Worm (Caenorhabditis elegans) whole organism, midembryonic: ENCODE results near the gene M05D6.3.

Source experiments
- T22C8.4 ChIP-seq: fragments of 200-800 bp; sonication (Bioruptor generic); IDR thresholded peaks from 2 replicates; pipeline ENCODE4 v1.3.6; 2022; ENCODE audit warnings: missing genetic modification characterization, missing compliant biosample characterization
- cog-1 ChIP-seq: sonication (generic microtip); optimal IDR thresholded peaks from 2 replicates; lab custom pipeline; 2016; ENCODE audit warnings: missing genetic modification characterization, missing compliant biosample characterization
- flt-1 ChIP-seq: fragments of 200-800 bp; sonication (Bioruptor generic); IDR thresholded peaks from 2 replicates; pipeline ENCODE4 v1.3.6; 2022; ENCODE audit warnings: missing genetic modification characterization, missing compliant biosample characterization
- klf-2 ChIP-seq: fragments of 200-800 bp; sonication (Bioruptor generic); conservative IDR thresholded peaks from 2 replicates; pipeline ENCODE4 v1.3.6; 2022; ENCODE audit warnings: missing genetic modification reagents, missing genetic modification characterization, missing compliant biosample characterization
- med-1 ChIP-seq: sonication (generic microtip); optimal IDR thresholded peaks from 2 replicates; lab custom pipeline; 2017; ENCODE audit warnings: missing genetic modification characterization, mild to moderate bottlenecking, missing compliant biosample characterization, antibody characterized with exemption, missing genetic modification reagents; ENCODE audit not compliant: insufficient read depth
- ref-1 ChIP-seq: fragments of 200-800 bp; sonication (Bioruptor generic); conservative IDR thresholded peaks from 2 replicates; pipeline ENCODE4 v1.3.6; 2022; ENCODE audit warnings: missing genetic modification reagents, missing genetic modification characterization, missing compliant biosample characterization
- tab-1 ChIP-seq: fragments of 200-800 bp; sonication (Bioruptor generic); IDR thresholded peaks from 2 replicates; pipeline ENCODE4 v1.3.6; 2022; ENCODE audit warnings: missing genetic modification characterization, missing compliant biosample characterization
- ztf-23 ChIP-seq: fragments of 200-800 bp; sonication (Bioruptor generic); IDR thresholded peaks from 2 replicates; pipeline ENCODE4 v1.3.6; 2022; ENCODE audit warnings: missing genetic modification reagents, missing genetic modification characterization, missing compliant biosample characterization
- ztf-29 ChIP-seq: fragments of 200-800 bp; sonication (Bioruptor generic); IDR thresholded peaks from 2 replicates; pipeline ENCODE4 v1.3.6; 2022; ENCODE audit warnings: missing genetic modification reagents, missing genetic modification characterization, missing compliant biosample characterization

The M05D6.3 gene

DNA sequence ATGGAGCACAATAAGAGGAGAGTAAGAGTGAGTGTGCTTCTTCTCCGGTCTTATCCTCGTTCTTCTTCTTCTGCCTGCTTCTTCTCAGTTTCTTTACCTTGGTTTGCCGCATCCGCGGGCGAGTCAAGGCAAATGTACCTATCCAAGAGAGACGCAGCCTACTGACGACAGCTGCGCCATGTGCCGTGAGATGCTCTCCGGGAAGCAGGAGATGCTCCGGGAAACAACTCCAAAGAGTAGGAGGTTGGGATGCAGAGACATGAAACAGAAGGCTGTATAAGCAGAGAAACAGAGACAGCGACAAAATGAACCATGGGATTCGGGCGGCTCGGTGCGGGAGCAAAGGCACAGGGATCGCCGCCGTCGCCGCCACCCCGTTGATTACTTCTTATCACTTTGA, 23.4 kb downstream of the M05D6.3 start:
- no peak for TF ChIP-seq T22C8.4 (GFP tag; lab: Robert Waterston, UW)
- 0 out of 2 replicates have a peak, but pooled peaks have one; percentile 47 for TF ChIP-seq flt-1 (GFP tag; lab: Robert Waterston, UW)

DNA sequence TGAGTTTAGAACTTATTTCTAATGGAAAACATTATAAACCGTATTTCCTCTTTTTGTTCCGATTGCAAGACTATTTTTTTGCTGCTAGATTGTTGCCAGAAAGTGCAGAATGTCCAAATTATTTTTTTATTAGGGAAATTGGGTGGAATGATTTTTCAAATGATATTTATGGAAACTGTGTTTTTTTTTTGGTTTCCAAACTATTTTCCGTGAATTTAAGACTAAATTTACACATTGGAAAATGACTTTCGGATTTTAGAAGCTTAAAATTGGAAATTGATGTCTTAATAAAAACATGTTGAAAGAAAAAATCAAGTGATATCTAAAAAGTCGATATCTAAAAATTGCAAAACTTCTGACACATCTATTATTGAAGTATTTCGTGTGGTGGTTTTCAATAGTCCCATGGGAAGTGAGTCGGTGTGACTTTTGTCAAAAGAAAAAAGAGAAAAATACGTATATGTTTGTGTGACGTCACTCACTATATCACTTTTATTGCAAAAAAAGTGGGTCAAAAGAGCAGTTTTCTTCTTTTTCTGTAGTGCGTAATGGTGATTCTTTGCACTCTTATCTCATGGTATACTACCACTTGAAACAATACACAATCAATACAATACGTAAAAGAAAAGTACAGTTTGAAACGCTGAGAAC, 28.6 kb downstream of the M05D6.3 start:
- TF ChIP-seq flt-1 (GFP tag; lab: Robert Waterston, UW) (no peak), tab-1 (GFP tag; lab: Robert Waterston, UW) (no peak), T22C8.4 (GFP tag; lab: Robert Waterston, UW) (no peak), ztf-29 (no peak), cog-1 (no peak), ref-1 (no peak), med-1 (no peak), ztf-23 (GFP tag; lab: Robert Waterston, UW) (no peak), klf-2 (no peak)

DNA sequence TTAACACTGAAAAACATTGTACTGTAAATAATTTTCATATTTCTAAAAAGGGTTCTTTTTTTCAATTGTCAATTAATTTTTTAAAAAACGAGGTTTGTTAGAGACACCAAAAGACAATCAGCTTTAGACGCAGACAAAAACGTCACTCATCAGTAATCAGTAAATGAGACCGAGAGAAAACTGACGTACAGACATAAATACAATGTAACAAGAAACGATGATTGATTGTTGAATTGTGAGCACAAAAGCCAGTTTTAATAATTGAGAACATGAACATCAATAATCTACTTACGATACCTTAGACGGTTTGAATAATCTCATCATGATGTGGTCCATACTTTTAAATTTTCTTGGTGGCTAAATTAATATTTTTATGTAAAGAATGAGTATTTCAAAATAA, 31.2 kb downstream of the M05D6.3 start:
- TF ChIP-seq ztf-29 (no peak), T22C8.4 (GFP tag; lab: Robert Waterston, UW) (no peak), ztf-23 (GFP tag; lab: Robert Waterston, UW) (no peak)

DNA sequence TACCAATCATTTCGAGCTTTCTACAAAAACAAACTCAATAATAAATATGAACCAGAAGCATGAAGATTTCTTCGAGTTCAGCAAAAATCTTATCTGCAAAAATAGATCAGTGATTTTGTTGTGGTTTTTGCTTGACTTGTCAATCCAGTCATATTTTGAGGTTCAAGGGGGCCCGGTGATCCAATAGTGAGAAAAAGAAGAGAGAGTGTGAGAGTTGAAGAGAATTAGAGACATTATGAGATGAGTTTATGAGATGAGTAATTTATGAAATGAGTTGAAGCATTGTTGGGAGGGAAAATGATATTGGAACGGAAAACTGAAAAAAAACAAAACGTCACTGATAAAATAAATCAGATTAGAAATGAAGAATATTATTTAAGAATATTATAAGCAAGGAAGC, 33.4 kb downstream of the M05D6.3 start, which contains the start of gene T13H5.1:
Gene T13H5.1, minus strand, starts transcription at position 101 of the 400 bp plus-strand sequence.
- TF ChIP-seq cog-1 (no peak), ztf-29 (no peak), T22C8.4 (GFP tag; lab: Robert Waterston, UW) (no peak), flt-1 (GFP tag; lab: Robert Waterston, UW) (no peak), klf-2 (no peak), ref-1 (no peak), med-1 (no peak), ztf-23 (GFP tag; lab: Robert Waterston, UW) (no peak), tab-1 (GFP tag; lab: Robert Waterston, UW) (no peak)

DNA sequence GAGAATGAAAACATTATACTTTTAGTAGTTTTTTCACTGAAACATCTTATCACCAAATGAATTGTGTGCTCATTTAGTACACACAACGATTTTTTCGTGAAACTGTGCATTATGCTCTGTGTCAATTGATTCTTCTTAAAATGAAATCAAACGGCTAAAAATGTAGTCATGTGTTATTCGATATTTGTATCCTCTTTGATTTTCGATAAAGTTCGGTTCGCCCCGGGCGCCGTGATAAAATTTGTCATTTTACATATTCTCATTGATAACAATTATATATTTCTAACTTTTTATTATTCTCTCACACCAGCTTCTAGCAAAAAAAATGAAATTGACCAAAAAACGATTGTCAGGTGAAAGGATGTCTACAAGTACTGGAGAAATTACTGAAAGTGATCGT, 39.2 kb downstream of the M05D6.3 start, which contains the start of gene ctg-2:
Gene ctg-2, plus strand, starts transcription at position 326 of the 400 bp plus-strand sequence.
- TF ChIP-seq ztf-23 (GFP tag; lab: Robert Waterston, UW): no peak
- TF ChIP-seq cog-1: no peak
- TF ChIP-seq ztf-29: no peak
- TF ChIP-seq klf-2: no peak
- no peak for TF ChIP-seq med-1
- TF ChIP-seq tab-1 (GFP tag; lab: Robert Waterston, UW): no peak
- TF ChIP-seq T22C8.4 (GFP tag; lab: Robert Waterston, UW): no peak
- TF ChIP-seq flt-1 (GFP tag; lab: Robert Waterston, UW): no peak

DNA sequence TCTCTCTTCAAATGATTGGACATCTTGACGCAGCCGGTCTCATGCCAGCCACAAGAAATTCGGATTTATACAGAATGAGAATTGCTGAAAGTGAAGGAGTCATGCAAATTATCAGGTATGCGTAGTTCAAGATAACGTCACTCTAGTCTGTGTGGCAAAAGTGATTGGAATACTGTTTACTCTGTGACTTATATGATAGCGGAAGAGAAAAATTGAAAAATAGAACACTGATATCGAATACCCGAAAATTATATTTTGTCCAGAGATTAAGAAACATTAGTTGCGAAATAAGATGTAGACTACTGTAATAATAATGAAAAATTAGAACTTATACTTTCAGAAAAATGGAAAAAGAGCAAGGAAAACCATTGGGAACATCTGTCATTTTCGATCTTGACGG, 39.9 kb downstream of the M05D6.3 start:
- TF ChIP-seq ztf-23 (GFP tag; lab: Robert Waterston, UW) (no peak), ztf-29 (no peak), klf-2 (no peak), T22C8.4 (GFP tag; lab: Robert Waterston, UW) (no peak), med-1 (no peak), cog-1 (no peak)

DNA sequence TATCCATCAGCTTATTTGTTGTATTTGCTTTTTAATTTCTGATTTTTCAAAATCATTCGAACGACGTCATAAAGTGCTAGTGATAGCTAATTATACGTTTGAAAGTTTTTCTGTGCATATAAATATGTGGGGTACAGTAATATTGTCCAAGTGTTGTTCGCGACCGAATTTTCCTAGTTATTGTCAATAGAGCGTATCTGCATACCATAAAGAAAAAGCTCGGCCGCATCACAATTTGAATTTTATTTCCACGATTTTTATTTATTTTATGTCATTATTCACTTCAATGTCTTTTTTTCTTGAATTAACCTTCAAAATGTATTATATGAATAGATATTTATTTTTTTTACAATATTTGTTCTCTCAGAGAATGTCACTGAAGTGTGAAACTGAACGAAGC, 41.2 kb downstream of the M05D6.3 start, which contains the start of gene rnh-2:
Gene rnh-2, plus strand, starts transcription at position 368 of the 400 bp plus-strand sequence.
- TF ChIP-seq flt-1 (GFP tag; lab: Robert Waterston, UW): 0 out of 2 replicates have a peak, but pooled peaks have one; percentile 54
- no peak for TF ChIP-seq ref-1
- TF ChIP-seq ztf-23 (GFP tag; lab: Robert Waterston, UW): peak; percentile 68
- TF ChIP-seq cog-1: peak; percentile 60

DNA sequence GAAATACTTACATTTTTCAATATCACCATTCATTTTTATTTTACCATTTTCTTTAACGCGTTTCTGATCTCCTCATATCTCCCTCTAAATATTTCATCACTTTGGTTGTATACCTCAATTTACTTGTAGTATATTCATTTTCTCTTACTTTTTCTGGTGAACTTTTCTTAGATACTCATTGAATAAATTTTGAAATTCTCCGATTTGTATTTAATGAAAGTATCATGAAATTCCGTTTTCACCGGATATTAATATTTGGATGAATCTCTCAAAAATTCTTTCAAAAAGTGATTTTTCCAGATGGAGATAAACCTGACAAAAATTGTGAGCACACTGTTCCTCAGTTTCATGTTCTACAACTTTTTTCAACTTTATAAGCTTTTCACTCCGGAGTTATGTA, 42.6 kb downstream of the M05D6.3 start, which contains the start of gene T13H5.8:
Gene T13H5.8, plus strand, starts transcription at position 301 of the 400 bp plus-strand sequence.
- TF ChIP-seq ztf-29 (no peak), T22C8.4 (GFP tag; lab: Robert Waterston, UW) (no peak), tab-1 (GFP tag; lab: Robert Waterston, UW) (no peak), ztf-23 (GFP tag; lab: Robert Waterston, UW) (no peak), cog-1 (no peak), ref-1 (no peak), med-1 (no peak), klf-2 (no peak), flt-1 (GFP tag; lab: Robert Waterston, UW) (no peak)

DNA sequence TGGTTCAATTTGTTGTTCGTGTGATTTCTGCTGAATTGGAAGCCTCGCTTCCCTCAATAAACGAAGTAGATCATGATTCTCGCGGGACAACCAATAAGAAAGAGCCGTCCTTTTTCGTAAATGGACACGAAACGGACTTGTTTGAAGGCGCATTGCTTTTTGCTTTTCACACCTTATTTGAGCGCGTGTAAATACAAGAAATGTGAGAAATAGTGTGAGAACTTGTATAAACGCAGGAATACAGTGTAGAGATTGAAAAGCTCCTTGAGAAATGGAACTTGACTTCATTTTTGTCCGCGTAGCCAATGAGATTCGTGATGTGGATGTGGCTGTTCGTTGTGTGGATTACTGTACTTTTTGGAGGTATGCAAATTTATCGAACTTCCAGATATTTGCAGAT, 45.1 kb downstream of the M05D6.3 start, which contains the start of gene cht-2:
Gene cht-2, plus strand, starts transcription at position 301 of the 400 bp plus-strand sequence.
- TF ChIP-seq ref-1 (no peak), flt-1 (GFP tag; lab: Robert Waterston, UW) (no peak), cog-1 (no peak), ztf-29 (no peak), tab-1 (GFP tag; lab: Robert Waterston, UW) (no peak), klf-2 (no peak), ztf-23 (GFP tag; lab: Robert Waterston, UW) (no peak), T22C8.4 (GFP tag; lab: Robert Waterston, UW) (no peak), med-1 (no peak)

DNA sequence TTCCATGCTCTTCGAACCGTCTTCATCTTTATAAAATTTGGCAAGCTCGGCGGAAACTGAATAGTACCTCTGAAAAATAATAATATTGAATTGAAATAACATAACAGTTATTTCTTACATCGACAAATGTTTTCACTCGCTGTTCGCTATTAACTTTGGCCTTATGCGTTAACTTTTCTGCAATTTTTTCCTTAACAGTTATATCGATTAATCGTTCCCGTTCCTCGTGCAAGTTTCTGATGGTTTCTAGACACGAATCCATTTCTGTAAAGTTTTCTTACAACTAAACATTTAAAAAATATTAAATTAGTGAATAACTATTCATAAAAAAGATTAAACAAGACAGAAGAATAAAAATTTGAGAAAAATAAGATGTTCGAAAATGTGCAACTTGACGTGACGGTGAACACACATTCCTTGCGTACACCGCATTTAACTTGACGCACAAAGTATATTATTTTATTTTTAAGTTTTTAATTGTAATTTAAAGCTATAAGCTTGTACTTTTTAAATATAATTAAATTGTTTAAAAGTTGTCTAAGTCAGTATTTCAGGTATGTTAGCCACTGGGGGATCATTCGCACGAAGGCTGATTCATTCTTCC, 49.7 kb downstream of the M05D6.3 start, which contains the start of the genes prp-9 and mrps-18B:
Gene prp-9, minus strand, starts transcription at position 264 of the 604 bp plus-strand sequence.
Gene mrps-18B, plus strand, starts transcription at position 549 of the 604 bp plus-strand sequence.
- no peak for TF ChIP-seq T22C8.4 (GFP tag; lab: Robert Waterston, UW)
